Worm (Caenorhabditis elegans) whole organism, L3 larva: ENCODE results near the gene srw-95.

Experiments
- elt-1 ChIP-seq: fragments of 150-350 bp; optimal IDR thresholded peaks from 2 replicates; lab custom pipeline; 2014; ENCODE audit warnings: missing biosample characterization, missing genetic modification characterization
- nhr-23 ChIP-seq: fragments of 150-350 bp; optimal IDR thresholded peaks from 2 replicates; lab custom pipeline; 2014; ENCODE audit warnings: missing biosample characterization, missing genetic modification reagents, missing genetic modification characterization
- nhr-237 ChIP-seq: fragments of 150-350 bp; optimal IDR thresholded peaks from 2 replicates; lab custom pipeline; 2014; ENCODE audit warnings: missing biosample characterization, missing genetic modification characterization

DNA sequence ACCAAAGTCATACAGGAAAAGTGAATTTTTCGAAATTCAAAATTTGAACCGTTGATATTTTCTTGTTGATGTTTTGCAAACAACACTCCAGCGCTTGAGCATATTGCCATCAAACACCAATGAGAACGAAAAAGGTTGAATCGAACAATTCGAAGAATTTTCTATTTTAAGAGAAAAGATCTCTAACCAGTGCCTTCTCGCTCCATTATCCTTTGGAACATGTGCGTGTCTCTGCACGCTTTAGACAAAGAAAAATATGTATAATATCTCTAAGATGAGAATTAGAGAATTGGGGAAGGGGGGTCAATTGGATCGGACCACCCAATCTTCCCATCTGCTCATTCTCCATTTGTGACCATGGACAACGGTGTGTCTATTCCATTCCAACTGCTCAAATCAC, 48.0 kb upstream of the srw-95 start, which contains the start of gene Y17G9B.2:
- TF ChIP-seq elt-1 (tag; lab: Kevin White, UChicago) (no peak), nhr-23 (no peak), nhr-237 (tag; lab: Kevin White, UChicago) (no peak)
